Fruit fly (Drosophila melanogaster): ENCODE data around the gene by.

Gene by

DNA sequence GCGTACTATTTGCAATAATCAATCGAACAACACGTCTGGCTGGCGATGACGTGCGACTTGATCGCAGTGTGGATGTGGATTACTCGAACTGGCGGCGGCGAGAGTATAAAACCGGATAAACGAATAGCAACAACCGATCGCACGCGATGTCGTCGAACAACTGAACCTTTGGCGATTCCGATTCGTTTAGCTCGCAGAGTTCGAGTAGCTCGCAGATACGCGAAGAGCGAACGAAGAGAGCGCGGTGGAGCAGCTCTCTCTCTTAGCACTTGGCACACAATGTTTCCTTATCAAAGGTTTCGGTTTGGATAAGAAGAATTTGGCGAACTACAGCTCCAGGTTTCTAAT is 30.4 kb downstream of the by start, which contains the start of gene RhoL (continued):
- TF ChIP-seq CG2889 (GFP tag; IDR thresholded peaks at IDR 0.05) (no peak), CG32767 (GFP tag; IDR thresholded peaks at IDR 0.05) (no peak), Ets97D (GFP tag; optimal IDR thresholded peaks at IDR 0.05) (no peak), Atf-2 (GFP tag; optimal IDR thresholded peaks at IDR 0.05) (no peak), phol (tag; optimal IDR thresholded peaks at IDR 0.05) (no peak), Mrtf (GFP tag; IDR thresholded peaks at IDR 0.05) (no peak), dysf (GFP tag; IDR thresholded peaks at IDR 0.05) (peak; percentile 14; the same call in 1 of the 3 replicates), CG10543 (GFP tag; optimal IDR thresholded peaks at IDR 0.05) (peak; percentile 81), CG18599 (GFP tag; optimal IDR thresholded peaks at IDR 0.05) (no peak), grn (GFP tag; optimal IDR thresholded peaks at IDR 0.05) (peak; percentile 43), sc (optimal IDR thresholded peaks at IDR 0.05) (no peak), sc (GFP tag; optimal IDR thresholded peaks at IDR 0.05) (no peak), CG43689 (GFP tag; IDR thresholded peaks at IDR 0.05) (no peak), gt (GFP tag; IDR thresholded peaks at IDR 0.05) (no peak), HLH54F (GFP tag; optimal IDR thresholded peaks at IDR 0.05) (no peak), D (optimal IDR thresholded peaks at IDR 0.05) (no peak), D (GFP tag; optimal IDR thresholded peaks at IDR 0.05) (no peak), Kr (GFP tag; optimal IDR thresholded peaks at IDR 0.05) (no peak), CG32532 (GFP tag; IDR thresholded peaks at IDR 0.05) (peak; percentile 68), eve (GFP tag; optimal IDR thresholded peaks at IDR 0.05) (no peak), CG15269 (tag; optimal IDR thresholded peaks at IDR 0.05) (no peak), fru (optimal IDR thresholded peaks at IDR 0.05) (no peak), CG7963 (GFP tag; IDR thresholded peaks at IDR 0.05; ENCODE audit: partially characterized antibody) (no peak), cg (GFP tag; optimal IDR thresholded peaks at IDR 0.05) (no peak), tin (GFP tag; optimal IDR thresholded peaks at IDR 0.05) (no peak), CkIIα-i1 (GFP tag; IDR thresholded peaks at IDR 0.05) (no peak), CG30431 (GFP tag; optimal IDR thresholded peaks at IDR 0.05) (no peak), chif (GFP tag; optimal IDR thresholded peaks at IDR 0.05) (no peak), Ada2b (GFP tag; IDR thresholded peaks at IDR 0.05) (no peak), sna (GFP tag; IDR thresholded peaks at IDR 0.05; ENCODE audit: partially characterized antibody) (peak; percentile 62), CG5180 (GFP tag; optimal IDR thresholded peaks at IDR 0.05) (peak; percentile 87), Myb (GFP tag; optimal IDR thresholded peaks at IDR 0.05) (no peak), fd96Cb (tag; optimal IDR thresholded peaks at IDR 0.05) (no peak), caup (GFP tag; optimal IDR thresholded peaks at IDR 0.05; ENCODE audit: severe bottlenecking) (no peak), C15 (GFP tag; IDR thresholded peaks at IDR 0.05) (no peak), CG6689 (GFP tag; IDR thresholded peaks at IDR 0.05) (no peak), trem (tag; optimal IDR thresholded peaks at IDR 0.05) (no peak), ato (GFP tag; IDR thresholded peaks at IDR 0.05; ENCODE audit: partially characterized antibody) (no peak), gcm2 (GFP tag; optimal IDR thresholded peaks at IDR 0.05) (no peak), CG34376 (GFP tag; optimal IDR thresholded peaks at IDR 0.05) (peak; percentile 75), TFAM (GFP tag; optimal IDR thresholded peaks at IDR 0.05) (no peak), Poxn (GFP tag; IDR thresholded peaks at IDR 0.05) (no peak), twi (tag; optimal IDR thresholded peaks at IDR 0.05) (no peak), NK7.1 (GFP tag; optimal IDR thresholded peaks at IDR 0.05) (no peak), hb (GFP tag; IDR thresholded peaks at IDR 0.05; ENCODE audit: partially characterized antibody) (no peak), CG4282 (GFP tag; optimal IDR thresholded peaks at IDR 0.05) (no peak), da (GFP tag; optimal IDR thresholded peaks at IDR 0.05) (no peak), Xrp1 (GFP tag; IDR thresholded peaks at IDR 0.05) (no peak), MESR4 (GFP tag; optimal IDR thresholded peaks at IDR 0.05) (peak; percentile 5), CG3065 (GFP tag; optimal IDR thresholded peaks at IDR 0.05) (no peak), CG12219 (GFP tag; optimal IDR thresholded peaks at IDR 0.05) (no peak), p53 (GFP tag; optimal IDR thresholded peaks at IDR 0.05) (no peak), CG31441 (GFP tag; IDR thresholded peaks at IDR 0.05) (no peak), wdn (GFP tag; IDR thresholded peaks at IDR 0.05) (no peak)
